Worm (Caenorhabditis elegans): ENCODE measurements around the gene F16G10.13.

- TF ChIP-seq fos-1 (tag; optimal IDR thresholded peaks at IDR 0.05), result no peak
- TF ChIP-seq ztf-11 (tag; optimal IDR thresholded peaks at IDR 0.05), result no peak
- TF ChIP-seq nhr-11 (tag; optimal IDR thresholded peaks at IDR 0.05), result no peak
- no peak for TF ChIP-seq ceh-82 (tag; optimal IDR thresholded peaks at IDR 0.05)
- no peak for TF ChIP-seq unc-39 (tag; optimal IDR thresholded peaks at IDR 0.05)
- TF ChIP-seq ZK546.5 (tag; optimal IDR thresholded peaks at IDR 0.05), result no peak
Observed at ce11 chrII:2390884-2391283, 4.9 kb downstream of the F16G10.13 start, which contains the start of gene F16G10.10.
